Worm (Caenorhabditis elegans) whole organism, late embryonic: ENCODE results near the gene soap-1.

Experiments used
- K09A11.1 ChIP-seq: sonication (generic microtip); optimal IDR thresholded peaks from 2 replicates; lab custom pipeline; 2017; ENCODE audit warnings: antibody characterized with exemption, mild to moderate bottlenecking, missing genetic modification characterization, missing compliant biosample characterization; ENCODE audit not compliant: insufficient read depth
- ama-1 ChIP-seq: fragments of 150-350 bp; optimal IDR thresholded peaks from 2 replicates; lab custom pipeline; 2014
- ceh-2 ChIP-seq: sonication (generic microtip); optimal IDR thresholded peaks from 2 replicates; lab custom pipeline; 2016; ENCODE audit warnings: missing genotype, missing genetic modification characterization, missing compliant biosample characterization
- ceh-31 ChIP-seq: sonication (generic microtip); optimal IDR thresholded peaks from 2 replicates; lab custom pipeline; 2016; ENCODE audit warnings: missing genetic modification characterization, missing compliant biosample characterization
- ceh-6 ChIP-seq: fragments of 200-800 bp; sonication (Bioruptor generic); optimal IDR thresholded peaks from 2 replicates; lab custom pipeline; 2018; ENCODE audit warnings: mild to moderate bottlenecking, missing genetic modification characterization, missing compliant biosample characterization
- ceh-9 ChIP-seq: sonication (generic microtip); optimal IDR thresholded peaks from 2 replicates; lab custom pipeline; 2016; ENCODE audit warnings: mild to moderate bottlenecking, missing genetic modification characterization, inconsistent platforms, missing compliant biosample characterization
- elt-2 ChIP-seq: sonication (generic microtip); optimal IDR thresholded peaks from 2 replicates; lab custom pipeline; 2016; ENCODE audit warnings: missing genetic modification reagents, missing genetic modification characterization, missing compliant biosample characterization
- ets-4 ChIP-seq: sonication (generic microtip); optimal IDR thresholded peaks from 2 replicates; lab custom pipeline; 2016; ENCODE audit warnings: missing genetic modification characterization, missing compliant biosample characterization
- hlh-6 ChIP-seq: sonication (generic microtip); optimal IDR thresholded peaks from 2 replicates; lab custom pipeline; 2016; ENCODE audit warnings: missing genotype, missing genetic modification characterization, missing compliant biosample characterization
- hlh-8 ChIP-seq: sonication (generic microtip); optimal IDR thresholded peaks from 2 replicates; lab custom pipeline; 2016; ENCODE audit warnings: missing genotype, missing genetic modification characterization, missing compliant biosample characterization
- nhr-11 ChIP-seq: fragments of 150-350 bp; optimal IDR thresholded peaks from 2 replicates; lab custom pipeline; 2014; ENCODE audit warnings: missing biosample characterization, missing genetic modification characterization
- odd-2 ChIP-seq: sonication (generic microtip); optimal IDR thresholded peaks from 2 replicates; lab custom pipeline; 2017; ENCODE audit warnings: antibody characterized with exemption, mild to moderate bottlenecking, missing genetic modification characterization, missing compliant biosample characterization
- syd-9 ChIP-seq: sonication (generic microtip); optimal IDR thresholded peaks from 2 replicates; lab custom pipeline; 2016; ENCODE audit warnings: mild to moderate bottlenecking, missing genetic modification characterization, moderate library complexity, missing compliant biosample characterization

- TF ChIP-seq elt-2 (tag; lab: Kevin White, UChicago), result no peak
- TF ChIP-seq syd-9 (tag; lab: Kevin White, UChicago), result no peak
- no peak for TF ChIP-seq ceh-6 (GFP tag; lab: Kevin White, UChicago)
- TF ChIP-seq odd-2 (tag; lab: Kevin White, UChicago), result no peak
- no peak for TF ChIP-seq hlh-8 (tag; lab: Kevin White, UChicago)
- TF ChIP-seq ama-1, result no peak
- TF ChIP-seq hlh-6 (tag; lab: Kevin White, UChicago), result no peak
- TF ChIP-seq ceh-2 (tag; lab: Kevin White, UChicago), result no peak
- TF ChIP-seq ceh-9 (tag; lab: Kevin White, UChicago), result no peak
- no peak for TF ChIP-seq nhr-11 (tag; lab: Kevin White, UChicago)
- TF ChIP-seq K09A11.1 (tag; lab: Kevin White, UChicago), result no peak
- TF ChIP-seq ets-4, result no peak
- no peak for TF ChIP-seq ceh-31 (tag; lab: Kevin White, UChicago)
These were observed 51.1 kb downstream of the soap-1 start, which contains the start of gene ugt-41 for ce11 chrV:7163477-7164114.
